Worm (Caenorhabditis elegans): Measurements from ENCODE around the gene srw-21.

The srw-21 gene

ce11 chrV:15497731-15498130 lies 9.9 kb downstream of the srw-21 start (continued):
- TF ChIP-seq nhr-28 (tag; optimal IDR thresholded peaks at IDR 0.05) (no peak), sox-4 (tag; optimal IDR thresholded peaks at IDR 0.05) (no peak), zag-1 (tag; optimal IDR thresholded peaks at IDR 0.05) (no peak), lin-15B (tag; optimal IDR thresholded peaks at IDR 0.05) (no peak), snu-23 (GFP tag; optimal IDR thresholded peaks at IDR 0.05) (no peak), dsc-1 (tag; optimal IDR thresholded peaks at IDR 0.05) (no peak), aha-1 (tag; optimal IDR thresholded peaks at IDR 0.05) (no peak), ets-5 (GFP tag; IDR thresholded peaks at IDR 0.05) (no peak), skn-1 (tag; optimal IDR thresholded peaks at IDR 0.05) (no peak), C16A3.4 (tag; optimal IDR thresholded peaks at IDR 0.05) (no peak), nhr-237 (tag; optimal IDR thresholded peaks at IDR 0.05) (no peak), ztf-11 (tag; optimal IDR thresholded peaks at IDR 0.05) (no peak), unc-86 (tag; optimal IDR thresholded peaks at IDR 0.05) (no peak), hlh-17 (GFP tag; optimal IDR thresholded peaks at IDR 0.05; ENCODE audit: borderline replicate concordance) (no peak), nhr-90 (tag; optimal IDR thresholded peaks at IDR 0.05; ENCODE audit: poor library complexity) (peak; percentile 48), C34B4.2 (tag; optimal IDR thresholded peaks at IDR 0.05) (no peak), ztf-4 (tag; optimal IDR thresholded peaks at IDR 0.05) (no peak), sup-37 (GFP tag; optimal IDR thresholded peaks at IDR 0.05) (no peak), ceh-8 (GFP tag; optimal IDR thresholded peaks at IDR 0.05) (no peak), rnt-1 (tag; optimal IDR thresholded peaks at IDR 0.05) (no peak), lir-3 (tag; optimal IDR thresholded peaks at IDR 0.05; ENCODE audit: poor library complexity) (no peak), elt-3 (tag; optimal IDR thresholded peaks at IDR 0.05) (no peak), zip-4 (GFP tag; optimal IDR thresholded peaks at IDR 0.05) (no peak), hpl-2 (GFP tag; optimal IDR thresholded peaks at IDR 0.05) (no peak), unc-62 (GFP tag; optimal IDR thresholded peaks at IDR 0.05) (no peak), tbx-2 (tag; optimal IDR thresholded peaks at IDR 0.05) (peak; percentile 19), nhr-77 (tag; optimal IDR thresholded peaks at IDR 0.05) (peak; percentile 21), blmp-1 (tag; optimal IDR thresholded peaks at IDR 0.05) (no peak), ceh-82 (tag; optimal IDR thresholded peaks at IDR 0.05) (no peak), fkh-4 (tag; optimal IDR thresholded peaks at IDR 0.05; ENCODE audit: borderline replicate concordance) (no peak), snpc-4 (tag; optimal IDR thresholded peaks at IDR 0.05) (no peak), xbp-1 (tag; optimal IDR thresholded peaks at IDR 0.05) (no peak), hlh-4 (tag; optimal IDR thresholded peaks at IDR 0.05) (no peak), tlp-1 (tag; optimal IDR thresholded peaks at IDR 0.05) (no peak), pqm-1 (tag; optimal IDR thresholded peaks at IDR 0.05) (no peak), pag-3 (tag; optimal IDR thresholded peaks at IDR 0.05; ENCODE audit: borderline replicate concordance, insufficient read depth) (no peak), unc-98 (GFP tag; IDR thresholded peaks at IDR 0.05) (no peak), fkh-10 (GFP tag; optimal IDR thresholded peaks at IDR 0.05) (no peak), lsy-2 (tag; optimal IDR thresholded peaks at IDR 0.05) (no peak), ama-1 (optimal IDR thresholded peaks at IDR 0.05) (no peak), swsn-7 (tag; optimal IDR thresholded peaks at IDR 0.05) (peak; percentile 30), nhr-20 (tag; optimal IDR thresholded peaks at IDR 0.05) (peak; percentile 19), nhr-76 (tag; optimal IDR thresholded peaks at IDR 0.05) (no peak), efl-1 (optimal IDR thresholded peaks at IDR 0.05) (peak; percentile 20 to 48), efl-1 (GFP tag; optimal IDR thresholded peaks at IDR 0.05 in 1 of 2) (no peak), efl-3 (GFP tag; optimal IDR thresholded peaks at IDR 0.05) (no peak), unc-30 (tag; optimal IDR thresholded peaks at IDR 0.05) (no peak), lin-35 (GFP tag; optimal IDR thresholded peaks at IDR 0.05) (peak in 1 of 2 experiments; percentile 49), jun-1 (tag; optimal IDR thresholded peaks at IDR 0.05) (peak; percentile 82), ceh-63 (GFP tag; optimal IDR thresholded peaks at IDR 0.05) (no peak), ces-1 (GFP tag; optimal IDR thresholded peaks at IDR 0.05) (no peak), lin-14 (GFP tag; optimal IDR thresholded peaks at IDR 0.05) (peak; percentile 68), mab-9 (GFP tag; IDR thresholded peaks at IDR 0.05) (no peak), pax-3 (tag; optimal IDR thresholded peaks at IDR 0.05) (no peak), nhr-12 (tag; optimal IDR thresholded peaks at IDR 0.05) (no peak)

Measured in whole organism, L1 larva.